Fruit fly (Drosophila melanogaster): Measurements from ENCODE around the gene Proc-R.

The Proc-R gene

dm6 chrX:4699775-4700174 is 7.9 kb upstream of the Proc-R start (continued):
- TF ChIP-seq CG8089 (GFP tag; optimal IDR thresholded peaks at IDR 0.05) = no peak
- peak; percentile 8 for TF ChIP-seq Hmr (GFP tag; optimal IDR thresholded peaks at IDR 0.05)
- no peak for TF ChIP-seq CG5953 (GFP tag; IDR thresholded peaks at IDR 0.05)
- TF ChIP-seq CG11560 (tag; IDR thresholded peaks at IDR 0.05) = no peak
- TF ChIP-seq hb (GFP tag; IDR thresholded peaks at IDR 0.05; ENCODE audit: partially characterized antibody) = no peak
- no peak for TF ChIP-seq Dad (GFP tag; optimal IDR thresholded peaks at IDR 0.05)
- no peak for TF ChIP-seq Atf-2 (GFP tag; optimal IDR thresholded peaks at IDR 0.05)
- TF ChIP-seq Sry-δ (GFP tag; optimal IDR thresholded peaks at IDR 0.05) = no peak
- TF ChIP-seq CG6791 (GFP tag; IDR thresholded peaks at IDR 0.05; ENCODE audit: partially characterized antibody) = no peak
- no peak for TF ChIP-seq Myb (GFP tag; optimal IDR thresholded peaks at IDR 0.05)
- TF ChIP-seq YL-1 (GFP tag; optimal IDR thresholded peaks at IDR 0.05) = no peak
- TF ChIP-seq Taf1 (GFP tag; IDR thresholded peaks at IDR 0.05) = no peak
- TF ChIP-seq nerfin-2 (GFP tag; IDR thresholded peaks at IDR 0.05; ENCODE audit: partially characterized antibody) = no peak
- no peak for TF ChIP-seq CG10979 (tag; optimal IDR thresholded peaks at IDR 0.05)
- no peak for TF ChIP-seq luna (GFP tag; optimal IDR thresholded peaks at IDR 0.05)

DNA sequence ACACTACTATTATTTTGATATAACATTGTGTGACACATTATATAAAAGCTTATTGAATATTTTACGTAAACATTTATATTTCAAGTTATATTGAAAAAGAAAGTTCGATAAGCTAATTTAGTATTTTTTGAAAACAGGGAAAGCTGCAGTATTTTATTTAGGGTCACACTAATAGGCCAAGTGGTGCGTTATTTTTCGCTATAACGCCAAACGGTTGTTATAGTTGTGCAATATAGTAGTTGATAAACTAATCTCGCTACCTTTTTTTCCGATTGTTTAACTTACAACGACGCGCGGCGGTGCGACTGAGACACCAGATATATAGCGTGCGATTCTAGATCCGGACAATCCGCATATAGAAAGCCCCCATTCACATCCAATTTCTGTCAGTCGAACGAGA is 5.6 kb upstream of the Proc-R start, which contains the start of gene Pdha:
Gene Pdha, plus strand, starts transcription at position 167 of the 400 bp plus-strand sequence.
- no peak for TF ChIP-seq fd102C (GFP tag; optimal IDR thresholded peaks at IDR 0.05)
- TF ChIP-seq Poxn (GFP tag; IDR thresholded peaks at IDR 0.05) = no peak
- no peak for TF ChIP-seq abd-A (tag; optimal IDR thresholded peaks at IDR 0.05)
- TF ChIP-seq CG17186 (GFP tag; optimal IDR thresholded peaks at IDR 0.05) = no peak
- TF ChIP-seq CG6689 (GFP tag; IDR thresholded peaks at IDR 0.05) = no peak
- TF ChIP-seq CG8290 (GFP tag; optimal IDR thresholded peaks at IDR 0.05) = no peak
- no peak for TF ChIP-seq CG8290 (tag; optimal IDR thresholded peaks at IDR 0.05)
- no peak for TF ChIP-seq CG9932 (GFP tag; IDR thresholded peaks at IDR 0.05)
- TF ChIP-seq gro (GFP tag; optimal IDR thresholded peaks at IDR 0.05) = no peak
- no peak for TF ChIP-seq Stat92E (GFP tag; optimal IDR thresholded peaks at IDR 0.05)
- 0 out of 3 replicates have a peak, but pooled peaks have one; percentile 9 for TF ChIP-seq CG17361 (GFP tag; IDR thresholded peaks at IDR 0.05)
- TF ChIP-seq stwl (tag; optimal IDR thresholded peaks at IDR 0.05) = peak; percentile 46
- TF ChIP-seq Gsc (GFP tag; IDR thresholded peaks at IDR 0.05) = no peak
- no peak for TF ChIP-seq hb (GFP tag; IDR thresholded peaks at IDR 0.05; ENCODE audit: partially characterized antibody)
- no peak for TF ChIP-seq CG30020 (tag; optimal IDR thresholded peaks at IDR 0.05)
- TF ChIP-seq ems (GFP tag; optimal IDR thresholded peaks at IDR 0.05) = no peak
- no peak for TF ChIP-seq CG9876 (GFP tag; optimal IDR thresholded peaks at IDR 0.05)
- peak; percentile 26 for TF ChIP-seq Med (GFP tag)
- no peak for TF ChIP-seq CG2875 (GFP tag; optimal IDR thresholded peaks at IDR 0.05)
- TF ChIP-seq ssp (GFP tag; IDR thresholded peaks at IDR 0.05) = no peak
- TF ChIP-seq E2f2 (GFP tag; IDR thresholded peaks at IDR 0.05) = 0 out of 2 replicates have a peak, but pooled peaks have one; percentile 16
- no peak for TF ChIP-seq knrl (GFP tag; IDR thresholded peaks at IDR 0.05; ENCODE audit: partially characterized antibody)
- no peak for TF ChIP-seq CG18599 (GFP tag; optimal IDR thresholded peaks at IDR 0.05)
- TF ChIP-seq exex (tag; optimal IDR thresholded peaks at IDR 0.05) = peak; percentile 13
- TF ChIP-seq sisA (GFP tag; IDR thresholded peaks at IDR 0.05) = no peak
- TF ChIP-seq CG33213 (GFP tag; optimal IDR thresholded peaks at IDR 0.05) = no peak
- peak; percentile 24 for TF ChIP-seq CG15479 (GFP tag; optimal IDR thresholded peaks at IDR 0.05)
- no peak for TF ChIP-seq CG11456 (GFP tag; IDR thresholded peaks at IDR 0.05)
- TF ChIP-seq br (optimal IDR thresholded peaks at IDR 0.05) = no peak
- TF ChIP-seq Pdp1 (GFP tag; optimal IDR thresholded peaks at IDR 0.05) = peak in 1 of 2 experiments; percentile 97
- peak; percentile 8; the same call in 1 of the 3 replicates for TF ChIP-seq CG34422 (GFP tag; IDR thresholded peaks at IDR 0.05)
- peak; percentile 21; the same call in 1 of the 2 replicates for TF ChIP-seq slbo (GFP tag; IDR thresholded peaks at IDR 0.05)
- TF ChIP-seq lilli (GFP tag; optimal IDR thresholded peaks at IDR 0.05) = no peak
- peak; percentile 18 for TF ChIP-seq HmgZ (tag; optimal IDR thresholded peaks at IDR 0.05)
- no peak for TF ChIP-seq ftz-f1 (GFP tag; optimal IDR thresholded peaks at IDR 0.05)
- peak; percentile 22 for TF ChIP-seq BEAF-32 (GFP tag; optimal IDR thresholded peaks at IDR 0.05)
- peak; percentile 45 for TF ChIP-seq CG9797 (GFP tag; optimal IDR thresholded peaks at IDR 0.05)

Measured in whole organism, embryonic.